Worm (Caenorhabditis elegans) whole organism, late embryonic: ENCODE measurements around the gene M01B2.12.

ENCODE experiments used
- C08G9.2 ChIP-seq: sonication (generic microtip); optimal IDR thresholded peaks from 2 replicates; lab custom pipeline; 2016; ENCODE audit warnings: mild to moderate bottlenecking, missing genetic modification characterization, moderate library complexity, missing compliant biosample characterization
- C38D4.7 ChIP-seq: fragments of 200-800 bp; sonication (Bioruptor generic); optimal IDR thresholded peaks from 2 replicates; lab custom pipeline; 2018; ENCODE audit warnings: mild to moderate bottlenecking, missing genetic modification characterization, moderate library complexity, missing compliant biosample characterization
- F13H6.1 ChIP-seq: sonication (generic microtip); optimal IDR thresholded peaks from 2 replicates; lab custom pipeline; 2016; ENCODE audit warnings: missing genetic modification characterization, missing compliant biosample characterization
- K09A11.1 ChIP-seq: sonication (generic microtip); optimal IDR thresholded peaks from 2 replicates; lab custom pipeline; 2017; ENCODE audit warnings: antibody characterized with exemption, mild to moderate bottlenecking, missing genetic modification characterization, missing compliant biosample characterization; ENCODE audit not compliant: insufficient read depth
- ahr-1 ChIP-seq: sonication (generic microtip); optimal IDR thresholded peaks from 2 replicates; lab custom pipeline; 2016; ENCODE audit warnings: missing genetic modification characterization, missing compliant biosample characterization
- ceh-14 ChIP-seq: sonication (generic microtip); optimal IDR thresholded peaks from 2 replicates; lab custom pipeline; 2016; ENCODE audit warnings: missing genotype, missing genetic modification characterization, missing compliant biosample characterization
- ceh-18 ChIP-seq: sonication (generic microtip); optimal IDR thresholded peaks from 2 replicates; lab custom pipeline; 2016; ENCODE audit warnings: missing genetic modification characterization, missing compliant biosample characterization
- ceh-31 ChIP-seq: sonication (generic microtip); optimal IDR thresholded peaks from 2 replicates; lab custom pipeline; 2016; ENCODE audit warnings: missing genetic modification characterization, missing compliant biosample characterization
- ceh-34 ChIP-seq: sonication (generic microtip); optimal IDR thresholded peaks from 2 replicates; lab custom pipeline; 2016; ENCODE audit warnings: mild to moderate bottlenecking, missing genetic modification characterization, missing compliant biosample characterization
- ceh-45 ChIP-seq: fragments of 200-800 bp; sonication (Bioruptor generic); IDR thresholded peaks from 2 replicates; pipeline ENCODE4 v1.3.6; 2022; ENCODE audit warnings: missing genetic modification reagents, missing genetic modification characterization, missing compliant biosample characterization
- ceh-6 ChIP-seq: fragments of 200-800 bp; sonication (Bioruptor generic); optimal IDR thresholded peaks from 2 replicates; lab custom pipeline; 2018; ENCODE audit warnings: mild to moderate bottlenecking, missing genetic modification characterization, missing compliant biosample characterization
- ceh-9 ChIP-seq: sonication (generic microtip); optimal IDR thresholded peaks from 2 replicates; lab custom pipeline; 2016; ENCODE audit warnings: mild to moderate bottlenecking, missing genetic modification characterization, inconsistent platforms, missing compliant biosample characterization
- elt-2 ChIP-seq: sonication (generic microtip); optimal IDR thresholded peaks from 2 replicates; lab custom pipeline; 2016; ENCODE audit warnings: missing genetic modification reagents, missing genetic modification characterization, missing compliant biosample characterization
- elt-4 ChIP-seq: sonication (generic microtip); optimal IDR thresholded peaks from 2 replicates; lab custom pipeline; 2016; ENCODE audit warnings: missing genetic modification characterization, missing compliant biosample characterization
- eyg-1 ChIP-seq: sonication (generic microtip); optimal IDR thresholded peaks from 2 replicates; lab custom pipeline; 2016; ENCODE audit warnings: missing genotype, missing genetic modification characterization, missing compliant biosample characterization
- fkh-6 ChIP-seq: sonication (generic microtip); optimal IDR thresholded peaks from 2 replicates; lab custom pipeline; 2016; ENCODE audit warnings: missing genetic modification characterization, missing compliant biosample characterization
- gmeb-2 ChIP-seq: sonication (generic microtip); optimal IDR thresholded peaks from 2 replicates; lab custom pipeline; 2016; ENCODE audit warnings: missing genetic modification characterization, inconsistent platforms, missing compliant biosample characterization
- hlh-15 ChIP-seq: sonication (generic microtip); optimal IDR thresholded peaks from 2 replicates; lab custom pipeline; 2016; ENCODE audit warnings: missing genetic modification characterization, missing compliant biosample characterization
- hlh-30 ChIP-seq: sonication (generic microtip); optimal IDR thresholded peaks from 2 replicates; lab custom pipeline; 2017; ENCODE audit warnings: antibody characterized with exemption, missing genetic modification characterization, missing compliant biosample characterization; ENCODE audit not compliant: insufficient read depth
- madf-2 ChIP-seq: sonication (generic microtip); optimal IDR thresholded peaks from 2 replicates; lab custom pipeline; 2017; ENCODE audit warnings: missing genetic modification characterization, missing compliant biosample characterization
- mec-3 ChIP-seq: sonication (generic microtip); optimal IDR thresholded peaks from 2 replicates; lab custom pipeline; 2016; ENCODE audit warnings: borderline replicate concordance, missing genetic modification characterization, missing compliant biosample characterization
- nfya-1 ChIP-seq: sonication (generic microtip); optimal IDR thresholded peaks from 2 replicates; lab custom pipeline; 2017; ENCODE audit warnings: missing genetic modification characterization, mild to moderate bottlenecking, missing compliant biosample characterization, antibody characterized with exemption, moderate library complexity
- odd-2 ChIP-seq: sonication (generic microtip); optimal IDR thresholded peaks from 2 replicates; lab custom pipeline; 2017; ENCODE audit warnings: antibody characterized with exemption, mild to moderate bottlenecking, missing genetic modification characterization, missing compliant biosample characterization
- pag-3 ChIP-seq: sonication (generic microtip); optimal IDR thresholded peaks from 2 replicates; lab custom pipeline; 2016; ENCODE audit warnings: missing compliant biosample characterization, missing genetic modification characterization, borderline replicate concordance
- pat-9 ChIP-seq: fragments of 200-800 bp; sonication (Bioruptor generic); optimal IDR thresholded peaks from 2 replicates; lab custom pipeline; 2018; ENCODE audit warnings: mild to moderate bottlenecking, missing genetic modification characterization, moderate library complexity, missing compliant biosample characterization
- pax-1 ChIP-seq: fragments of 150-350 bp; optimal IDR thresholded peaks from 2 replicates; lab custom pipeline; 2014; ENCODE audit warnings: missing biosample characterization, missing genetic modification characterization
- pha-4 ChIP-seq: fragments of 150-350 bp; optimal IDR thresholded peaks from 2 replicates; lab custom pipeline; 2018; ENCODE audit warnings: missing biosample characterization, missing genetic modification reagents, missing genetic modification characterization
- pros-1 ChIP-seq: fragments of 150-350 bp; optimal IDR thresholded peaks from 2 replicates; lab custom pipeline; 2014; ENCODE audit warnings: missing biosample characterization, missing genetic modification reagents, missing genetic modification characterization
- ref-2 ChIP-seq: sonication (generic microtip); optimal IDR thresholded peaks from 2 replicates; lab custom pipeline; 2016; ENCODE audit warnings: missing genetic modification characterization, missing compliant biosample characterization
- sdc-2 ChIP-seq: sonication (generic microtip); optimal IDR thresholded peaks from 2 replicates; lab custom pipeline; 2016; ENCODE audit warnings: missing genotype, missing genetic modification characterization, missing compliant biosample characterization
- sox-2 ChIP-seq: fragments of 200-800 bp; sonication (Bioruptor generic); IDR thresholded peaks from 2 replicates; pipeline ENCODE4 v1.3.6; 2022; ENCODE audit warnings: missing genetic modification reagents, missing genetic modification characterization, missing compliant biosample characterization
- tbx-2 ChIP-seq: sonication (generic microtip); optimal IDR thresholded peaks from 2 replicates; lab custom pipeline; 2016; ENCODE audit warnings: missing genetic modification characterization, missing compliant biosample characterization
- ttx-3 ChIP-seq: sonication (generic microtip); optimal IDR thresholded peaks from 2 replicates; lab custom pipeline; 2016; ENCODE audit warnings: missing genetic modification reagents, missing genetic modification characterization, missing compliant biosample characterization
- zip-5 ChIP-seq: sonication (generic microtip); optimal IDR thresholded peaks from 2 replicates; lab custom pipeline; 2016; ENCODE audit warnings: missing genetic modification characterization, missing compliant biosample characterization

M01B2.12 gene

ce11 chrV:15226206-15226605 lies 37.8 kb downstream of the M01B2.12 start:
- peak; percentile 95 for TF ChIP-seq elt-2
- TF ChIP-seq pag-3 (tag; lab: Kevin White, UChicago) = no peak

DNA sequence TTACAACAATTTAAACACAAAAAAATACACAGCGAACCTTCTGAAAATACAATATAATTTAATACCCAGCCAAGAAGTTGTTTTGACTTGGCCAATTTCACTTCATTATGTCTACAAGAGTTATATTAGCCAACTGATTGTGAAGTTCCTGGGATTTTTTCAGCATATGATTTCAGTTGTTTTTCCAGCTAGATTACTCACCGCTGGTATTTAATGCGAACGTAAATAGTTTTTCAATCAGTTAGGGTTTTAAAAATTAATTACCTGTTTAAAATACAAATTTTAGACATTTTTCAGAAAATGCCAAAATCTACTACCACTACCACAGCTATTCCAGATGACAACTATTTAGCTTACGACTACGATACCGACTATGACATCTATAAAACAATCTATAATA lies 38.4 kb downstream of the M01B2.12 start, which contains the start of gene srw-14:
TSS of gene srw-14 (plus strand) at position 301 of the 400 bp plus-strand sequence.
- TF ChIP-seq odd-2 (tag; lab: Kevin White, UChicago) = no peak
- no peak for TF ChIP-seq mec-3
- TF ChIP-seq eyg-1 (tag; lab: Kevin White, UChicago) = no peak
- TF ChIP-seq ceh-14 (tag; lab: Kevin White, UChicago) = no peak

ce11 chrV:15223668-15224067 lies 40.4 kb downstream of the M01B2.12 start, which contains the start of gene srw-24:
TSS of gene srw-24 (plus strand) at chrV:15223968.
- TF ChIP-seq pax-1 (tag; lab: Kevin White, UChicago) (no peak), ceh-34 (tag; lab: Kevin White, UChicago) (no peak), K09A11.1 (no peak), hlh-15 (tag; lab: Kevin White, UChicago) (no peak), elt-4 (tag; lab: Kevin White, UChicago) (no peak), ceh-6 (GFP tag; lab: Kevin White, UChicago) (no peak), ceh-31 (tag; lab: Kevin White, UChicago) (no peak), ceh-45 (GFP tag; lab: Robert Waterston, UW) (no peak), gmeb-2 (tag; lab: Kevin White, UChicago) (no peak), odd-2 (tag; lab: Kevin White, UChicago) (no peak), ahr-1 (tag; lab: Kevin White, UChicago) (no peak), eyg-1 (tag; lab: Kevin White, UChicago) (no peak), nfya-1 (tag; lab: Kevin White, UChicago) (no peak), F13H6.1 (tag; lab: Kevin White, UChicago) (no peak), pros-1 (no peak), ceh-9 (tag; lab: Kevin White, UChicago) (no peak)

DNA sequence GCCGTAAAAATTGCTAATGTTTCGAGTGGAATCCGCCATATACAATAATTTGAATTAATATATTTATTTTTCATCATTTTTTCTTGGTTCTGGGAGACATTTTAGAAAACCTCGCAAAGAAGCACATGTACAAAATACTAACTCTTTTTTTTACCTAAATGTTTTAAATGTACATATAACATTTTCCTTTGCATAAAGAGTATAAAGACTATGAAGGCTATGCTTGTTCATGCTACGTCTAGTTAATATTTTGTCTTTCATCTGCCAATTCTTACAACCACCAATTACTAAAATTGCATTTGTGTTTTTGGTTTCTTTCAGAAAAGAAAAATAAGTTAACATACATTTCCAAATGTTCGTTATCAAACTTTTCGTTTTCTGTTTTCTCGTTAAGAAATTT lies 42.7 kb downstream of the M01B2.12 start, which contains the start of gene irld-25:
TSS of gene irld-25 (plus strand) at position 301 of the 400 bp plus-strand sequence.
- TF ChIP-seq hlh-30 (tag; lab: Kevin White, UChicago) (no peak), C08G9.2 (tag; lab: Kevin White, UChicago) (no peak), sox-2 (no peak), pax-1 (tag; lab: Kevin White, UChicago) (no peak), tbx-2 (tag; lab: Kevin White, UChicago) (no peak), madf-2 (tag; lab: Kevin White, UChicago) (no peak), ttx-3 (tag; lab: Kevin White, UChicago) (no peak), ref-2 (tag; lab: Kevin White, UChicago) (no peak), elt-4 (tag; lab: Kevin White, UChicago) (no peak), ahr-1 (tag; lab: Kevin White, UChicago) (no peak), pha-4 (tag; lab: Kevin White, UChicago) (no peak), C38D4.7 (GFP tag; lab: Kevin White, UChicago) (no peak), sdc-2 (tag; lab: Kevin White, UChicago) (no peak), fkh-6 (tag; lab: Kevin White, UChicago) (no peak), ceh-14 (tag; lab: Kevin White, UChicago) (no peak), ceh-18 (tag; lab: Kevin White, UChicago) (no peak), zip-5 (tag; lab: Kevin White, UChicago) (no peak)

ce11 chrV:15216705-15217104 lies 47.3 kb downstream of the M01B2.12 start, which contains the start of gene sri-25:
TSS of gene sri-25 (plus strand) at chrV:15217005.
- TF ChIP-seq pat-9 (tag; lab: Kevin White, UChicago) (no peak), ahr-1 (tag; lab: Kevin White, UChicago) (no peak)
- TF ChIP-seq, all 69 proteins: peak for 0
